Worm (Caenorhabditis elegans) whole organism, early embryonic: ENCODE measurements around the gene nlp-56.

Experiments used
- F13C5.2 ChIP-seq: sonication (generic microtip); optimal IDR thresholded peaks from 2 replicates; lab custom pipeline; 2017; ENCODE audit warnings: mild to moderate bottlenecking, missing genetic modification characterization, inconsistent platforms, missing compliant biosample characterization
- ama-1 ChIP-seq: fragments of 150-350 bp; optimal IDR thresholded peaks from 2 replicates; lab custom pipeline; 2014
- flt-1 ChIP-seq: fragments of 200-800 bp; sonication (Bioruptor generic); IDR thresholded peaks from 2 replicates; pipeline ENCODE4 v1.3.6; 2022; ENCODE audit warnings: missing genetic modification characterization, missing compliant biosample characterization
- hmbx-1 ChIP-seq: sonication (generic microtip); optimal IDR thresholded peaks from 2 replicates; lab custom pipeline; 2016; ENCODE audit warnings: mild to moderate bottlenecking, missing genetic modification characterization, missing compliant biosample characterization
- hmg-4 ChIP-seq: fragments of 200-800 bp; sonication (Bioruptor generic); optimal IDR thresholded peaks from 2 replicates; lab custom pipeline; 2018; ENCODE audit warnings: mild to moderate bottlenecking, missing genetic modification characterization, missing compliant biosample characterization
- hnd-1 ChIP-seq: sonication (generic microtip); optimal IDR thresholded peaks from 2 replicates; lab custom pipeline; 2016; ENCODE audit warnings: missing genetic modification characterization, missing compliant biosample characterization
- scrt-1 ChIP-seq: fragments of 200-800 bp; sonication (Bioruptor generic); IDR thresholded peaks from 2 replicates; pipeline ENCODE4 v1.3.6; 2022; ENCODE audit warnings: missing genetic modification characterization, missing compliant biosample characterization
- sea-1 ChIP-seq: fragments of 200-800 bp; sonication (Bioruptor generic); conservative IDR thresholded peaks from 2 replicates; pipeline ENCODE4 v1.3.6; 2022; ENCODE audit warnings: missing genetic modification characterization, missing compliant biosample characterization

ce11 chrIV:14782211-14782610, 2.3 kb downstream of the nlp-56 start, which contains the start of gene Y57G11C.1130:
- no peak for TF ChIP-seq ama-1
- no peak for TF ChIP-seq hnd-1
- no peak for TF ChIP-seq flt-1
- TF ChIP-seq hmbx-1 (tag; lab: Kevin White, UChicago), result no peak
- no peak for TF ChIP-seq scrt-1 (GFP tag; lab: Robert Waterston, UW)
- no peak for TF ChIP-seq F13C5.2 (tag; lab: Kevin White, UChicago)
- no peak for TF ChIP-seq hmg-4 (GFP tag; lab: Kevin White, UChicago)
- TF ChIP-seq sea-1 (GFP tag; lab: Robert Waterston, UW), result no peak
